Worm (Caenorhabditis elegans): Measurements from ENCODE around the gene T01D1.7.

The T01D1.7 gene

DNA sequence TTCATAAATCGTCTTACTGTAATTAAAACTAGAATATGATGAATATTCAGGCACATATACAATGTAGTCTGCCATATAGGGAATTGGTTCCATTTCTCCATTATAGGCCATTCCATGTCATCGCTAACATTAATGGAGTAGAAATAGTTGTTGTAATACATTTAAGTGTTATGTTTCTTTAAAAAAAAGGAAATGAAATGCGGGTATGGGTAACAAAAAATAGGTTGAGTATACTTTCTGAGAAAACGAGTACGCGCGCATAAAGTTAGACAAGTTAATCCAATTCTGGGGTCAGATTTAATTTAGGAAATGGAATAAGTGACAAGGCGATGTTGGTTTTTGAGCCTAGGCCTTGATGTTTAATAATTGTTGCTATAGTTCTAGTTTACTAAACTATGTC is at the start of gene T01D1.7:
Gene T01D1.7 (minus strand): TSS at position 101 of the 400 bp plus-strand sequence.
- TF ChIP-seq nhr-20 (tag; optimal IDR thresholded peaks at IDR 0.05) (no peak), fkh-8 (tag; optimal IDR thresholded peaks at IDR 0.05) (peak; percentile 15), irx-1 (tag; optimal IDR thresholded peaks at IDR 0.05) (peak; percentile 3), nhr-71 (tag; optimal IDR thresholded peaks at IDR 0.05) (peak; percentile 40), nhr-47 (tag; optimal IDR thresholded peaks at IDR 0.05) (peak; percentile 16)

DNA sequence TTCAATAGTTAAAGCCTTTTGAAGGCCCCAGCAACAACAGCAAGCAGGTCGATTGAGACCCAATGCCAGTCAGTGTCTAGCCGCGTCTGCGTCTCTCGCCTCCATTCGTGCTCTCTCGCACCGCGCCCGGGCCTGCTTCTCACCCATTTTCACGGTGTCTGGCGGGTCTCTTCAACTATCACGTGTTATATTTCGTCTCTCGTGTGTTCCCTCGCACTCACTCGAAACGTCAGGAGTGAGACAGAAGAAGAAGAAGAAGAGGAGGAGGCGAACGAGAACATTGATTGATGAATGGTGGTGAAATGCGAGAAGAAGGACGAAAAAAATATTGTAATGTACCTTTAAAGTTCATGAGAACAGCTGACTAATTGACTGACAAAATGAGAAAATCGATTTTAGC is 47.6 kb upstream of the T01D1.7 start:
- TF ChIP-seq lin-35 (GFP tag; optimal IDR thresholded peaks at IDR 0.05) (peak; percentile 81 to 85), mep-1 (tag; optimal IDR thresholded peaks at IDR 0.05) (peak; percentile 77), nhr-90 (tag; optimal IDR thresholded peaks at IDR 0.05; ENCODE audit: poor library complexity) (peak; percentile 70), hlh-4 (tag; optimal IDR thresholded peaks at IDR 0.05) (no peak), lin-15B (tag; optimal IDR thresholded peaks at IDR 0.05) (peak; percentile 33), mef-2 (tag; optimal IDR thresholded peaks at IDR 0.05) (no peak), zip-4 (GFP tag; optimal IDR thresholded peaks at IDR 0.05) (no peak), elt-2 (tag; optimal IDR thresholded peaks at IDR 0.05) (peak; percentile 5), jun-1 (tag; optimal IDR thresholded peaks at IDR 0.05) (peak; percentile 54), efl-3 (GFP tag; optimal IDR thresholded peaks at IDR 0.05) (no peak), fos-1 (tag; optimal IDR thresholded peaks at IDR 0.05) (peak; percentile 38), dpl-1 (GFP tag; optimal IDR thresholded peaks at IDR 0.05) (peak; percentile 58 to 78 (median 72)), ceh-8 (GFP tag; optimal IDR thresholded peaks at IDR 0.05) (no peak), lin-14 (GFP tag; optimal IDR thresholded peaks at IDR 0.05) (peak; percentile 96), unc-86 (tag; optimal IDR thresholded peaks at IDR 0.05) (peak; percentile 68), grh-1 (GFP tag; IDR thresholded peaks at IDR 0.05) (no peak), nhr-77 (tag; optimal IDR thresholded peaks at IDR 0.05) (peak; percentile 25), ces-1 (GFP tag; optimal IDR thresholded peaks at IDR 0.05) (no peak), nhr-12 (tag; optimal IDR thresholded peaks at IDR 0.05) (no peak), pqm-1 (tag; optimal IDR thresholded peaks at IDR 0.05) (no peak), ceh-63 (GFP tag; optimal IDR thresholded peaks at IDR 0.05) (no peak), blmp-1 (tag; optimal IDR thresholded peaks at IDR 0.05) (peak; percentile 35), hlh-17 (GFP tag; optimal IDR thresholded peaks at IDR 0.05; ENCODE audit: borderline replicate concordance) (no peak), nhr-76 (tag; optimal IDR thresholded peaks at IDR 0.05) (no peak), sox-4 (tag; optimal IDR thresholded peaks at IDR 0.05) (no peak), irx-1 (tag; optimal IDR thresholded peaks at IDR 0.05) (peak; percentile 52), aha-1 (tag; optimal IDR thresholded peaks at IDR 0.05) (no peak), lir-3 (tag; optimal IDR thresholded peaks at IDR 0.05; ENCODE audit: poor library complexity) (no peak), ceh-90 (tag; optimal IDR thresholded peaks at IDR 0.05) (no peak), ztf-11 (tag; optimal IDR thresholded peaks at IDR 0.05) (peak in 1 of 2 experiments; percentile 62), pag-3 (tag; optimal IDR thresholded peaks at IDR 0.05; ENCODE audit: borderline replicate concordance, insufficient read depth) (no peak), egl-27 (tag; optimal IDR thresholded peaks at IDR 0.05) (no peak), fkh-4 (tag; optimal IDR thresholded peaks at IDR 0.05; ENCODE audit: borderline replicate concordance) (no peak), lin-13 (GFP tag; optimal IDR thresholded peaks at IDR 0.05) (peak; percentile 72), elt-3 (tag; optimal IDR thresholded peaks at IDR 0.05) (peak in 3 of 6 experiments; percentile 7 to 25 (median 15)), fkh-8 (tag; optimal IDR thresholded peaks at IDR 0.05) (peak; percentile 68), nhr-85 (tag) (peak; percentile 93), tlp-1 (tag; optimal IDR thresholded peaks at IDR 0.05) (no peak), nhr-71 (tag; optimal IDR thresholded peaks at IDR 0.05) (peak; percentile 90), skn-1 (tag; optimal IDR thresholded peaks at IDR 0.05) (peak; percentile 72), nhr-11 (tag; optimal IDR thresholded peaks at IDR 0.05) (no peak), nhr-20 (tag; optimal IDR thresholded peaks at IDR 0.05) (peak; percentile 79), rnt-1 (tag; optimal IDR thresholded peaks at IDR 0.05) (peak; percentile 76), snpc-4 (tag; optimal IDR thresholded peaks at IDR 0.05) (no peak), isw-1 (GFP tag; IDR thresholded peaks at IDR 0.05) (peak; percentile 26; the same call in 1 of the 2 replicates), nhr-19 (GFP tag; conservative IDR thresholded peaks at IDR 0.05) (peak; percentile 70), efl-1 (optimal IDR thresholded peaks at IDR 0.05) (peak; percentile 82 to 89), efl-1 (GFP tag; optimal IDR thresholded peaks at IDR 0.05 in 1 of 2) (peak; percentile 72 to 97)
